Worm (Caenorhabditis elegans): Measurements from ENCODE around the gene T14G12.11.

- TF ChIP-seq Y22D7AL.16 (tag; optimal IDR thresholded peaks at IDR 0.05) (no peak), ceh-19 (GFP tag; optimal IDR thresholded peaks at IDR 0.05) (no peak), dmd-4 (tag; optimal IDR thresholded peaks at IDR 0.05; ENCODE audit: borderline replicate concordance) (no peak), lin-11 (tag; optimal IDR thresholded peaks at IDR 0.05) (no peak), rnt-1 (tag; optimal IDR thresholded peaks at IDR 0.05) (no peak), dve-1 (tag; optimal IDR thresholded peaks at IDR 0.05) (no peak), nfya-1 (tag; optimal IDR thresholded peaks at IDR 0.05) (no peak), tbx-2 (tag; optimal IDR thresholded peaks at IDR 0.05) (no peak), pqm-1 (tag; optimal IDR thresholded peaks at IDR 0.05) (no peak), nhr-11 (tag; optimal IDR thresholded peaks at IDR 0.05) (no peak), C08G9.2 (tag; optimal IDR thresholded peaks at IDR 0.05) (no peak), ceh-9 (tag; optimal IDR thresholded peaks at IDR 0.05) (no peak), ama-1 (optimal IDR thresholded peaks at IDR 0.05) (no peak), hlh-30 (tag; optimal IDR thresholded peaks at IDR 0.05; ENCODE audit: insufficient read depth) (no peak)
These were observed 18.7 kb upstream of the T14G12.11 start, which contains the start of gene marg-1 for ce11 chrX:3781040-3781439.

Data from whole organism, late embryonic.